Fruit fly (Drosophila melanogaster): ENCODE data around the gene GATAe.

The GATAe gene

dm6 chr3R:16049369-16049768 lies 40.5 kb downstream of the GATAe start, which contains the start of the genes IKKbeta and CG5013 (continued):
- TF ChIP-seq Med (GFP tag) = peak; percentile 92
- TF ChIP-seq pb (GFP tag; optimal IDR thresholded peaks at IDR 0.05) = peak; percentile 52
- no peak for TF ChIP-seq CG7839 (tag; optimal IDR thresholded peaks at IDR 0.05)
- no peak for TF ChIP-seq Jarid2 (GFP tag; optimal IDR thresholded peaks at IDR 0.05)
- TF ChIP-seq CG4328 (GFP tag; optimal IDR thresholded peaks at IDR 0.05) = no peak
- no peak for TF ChIP-seq Rx (GFP tag; IDR thresholded peaks at IDR 0.05)
- peak; percentile 59 for TF ChIP-seq CG13424 (tag; optimal IDR thresholded peaks at IDR 0.05)
- TF ChIP-seq sima (GFP tag; optimal IDR thresholded peaks at IDR 0.05) = no peak
- TF ChIP-seq fd3F (GFP tag; optimal IDR thresholded peaks at IDR 0.05) = no peak
- TF ChIP-seq tin (GFP tag; optimal IDR thresholded peaks at IDR 0.05) = peak; percentile 36
- TF ChIP-seq en (GFP tag; optimal IDR thresholded peaks at IDR 0.05) = no peak
- peak; percentile 81 for TF ChIP-seq CG16813 (GFP tag; IDR thresholded peaks at IDR 0.05; ENCODE audit: partially characterized antibody)
- no peak for TF ChIP-seq CG18011 (GFP tag; optimal IDR thresholded peaks at IDR 0.05)
- peak; percentile 63 for TF ChIP-seq tx (GFP tag; optimal IDR thresholded peaks at IDR 0.05)
- TF ChIP-seq Max (GFP tag; optimal IDR thresholded peaks at IDR 0.05) = peak; percentile 57
- TF ChIP-seq CG13123 (GFP tag; optimal IDR thresholded peaks at IDR 0.05) = no peak
- TF ChIP-seq Mad (GFP tag; optimal IDR thresholded peaks at IDR 0.05) = no peak
- TF ChIP-seq CG15269 (tag; optimal IDR thresholded peaks at IDR 0.05) = no peak
- TF ChIP-seq CG13775 (GFP tag; optimal IDR thresholded peaks at IDR 0.05) = peak; percentile 32
- TF ChIP-seq CG6272 (GFP tag; IDR thresholded peaks at IDR 0.05) = no peak
- no peak for TF ChIP-seq CG6175 (GFP tag; IDR thresholded peaks at IDR 0.05)
- TF ChIP-seq CG4424 (GFP tag; optimal IDR thresholded peaks at IDR 0.05) = peak; percentile 45
- no peak for TF ChIP-seq Taf1 (GFP tag; IDR thresholded peaks at IDR 0.05)
- no peak for TF ChIP-seq CG7357 (GFP tag; IDR thresholded peaks at IDR 0.05)
- TF ChIP-seq sim (GFP tag; IDR thresholded peaks at IDR 0.05) = no peak
- peak; percentile 67 to 68 for TF ChIP-seq dpn (GFP tag; optimal IDR thresholded peaks at IDR 0.05)
- peak; percentile 38 for TF ChIP-seq slou (GFP tag; optimal IDR thresholded peaks at IDR 0.05)
- no peak for TF ChIP-seq ac (GFP tag; optimal IDR thresholded peaks at IDR 0.05)
- TF ChIP-seq CG10267 (tag; optimal IDR thresholded peaks at IDR 0.05) = peak; percentile 59
- peak; percentile 67 for TF ChIP-seq amos (GFP tag; IDR thresholded peaks at IDR 0.05; ENCODE audit: partially characterized antibody)
- no peak for TF ChIP-seq CG8281 (tag; optimal IDR thresholded peaks at IDR 0.05)
- no peak for TF ChIP-seq nom (GFP tag; optimal IDR thresholded peaks at IDR 0.05)
- peak; percentile 83 for TF ChIP-seq nmo (GFP tag; optimal IDR thresholded peaks at IDR 0.05)
- TF ChIP-seq ara (GFP tag; IDR thresholded peaks at IDR 0.05) = peak; percentile 57; the same call in 1 of the 2 replicates
- peak; percentile 4 for TF ChIP-seq kay (GFP tag; optimal IDR thresholded peaks at IDR 0.05)
- no peak for TF ChIP-seq Awh (GFP tag; IDR thresholded peaks at IDR 0.05)
- peak; percentile 42 for TF ChIP-seq CG12155 (GFP tag; optimal IDR thresholded peaks at IDR 0.05)
- TF ChIP-seq sob (GFP tag; IDR thresholded peaks at IDR 0.05) = peak; percentile 70
- no peak for TF ChIP-seq Atf3 (GFP tag; optimal IDR thresholded peaks at IDR 0.05)
- TF ChIP-seq CG10959 (GFP tag; IDR thresholded peaks at IDR 0.05) = no peak
- TF ChIP-seq Hr78 (GFP tag; optimal IDR thresholded peaks at IDR 0.05) = no peak
- no peak for TF ChIP-seq trh (GFP tag; optimal IDR thresholded peaks at IDR 0.05)
- TF ChIP-seq gem (tag; optimal IDR thresholded peaks at IDR 0.05) = no peak
- peak in 1 of 2 experiments; percentile 11 for TF ChIP-seq bsh (GFP tag; optimal IDR thresholded peaks at IDR 0.05)
- peak; percentile 93 for TF ChIP-seq Sin3A (optimal IDR thresholded peaks at IDR 0.05)
- TF ChIP-seq Elba2 (GFP tag; optimal IDR thresholded peaks at IDR 0.05) = peak; percentile 54
- 0 out of 3 replicates have a peak, but pooled peaks have one; percentile 36 for TF ChIP-seq CG34422 (GFP tag; IDR thresholded peaks at IDR 0.05)
- TF ChIP-seq YL-1 (GFP tag; optimal IDR thresholded peaks at IDR 0.05) = no peak
- TF ChIP-seq seq (GFP tag; IDR thresholded peaks at IDR 0.05) = peak; percentile 53; the same call in 1 of the 2 replicates
- peak; percentile 30 for TF ChIP-seq CG8478 (optimal IDR thresholded peaks at IDR 0.05)
- no peak for TF ChIP-seq Dek (tag; optimal IDR thresholded peaks at IDR 0.05)
- no peak for TF ChIP-seq eyg (GFP tag; optimal IDR thresholded peaks at IDR 0.05)

Data from whole organism, embryonic.